Fruit fly (Drosophila melanogaster) whole organism, larva: Measurements from ENCODE around the gene ppk28.

ENCODE experiments used
- noc ChIP-seq: fragments of 200-800 bp; sonication (Bioruptor generic); optimal IDR thresholded peaks from 3 replicates; lab custom pipeline; 2019; ENCODE audit warnings: missing biosample characterization, mild to moderate bottlenecking, missing genetic modification characterization, moderate library complexity

Gene ppk28

DNA sequence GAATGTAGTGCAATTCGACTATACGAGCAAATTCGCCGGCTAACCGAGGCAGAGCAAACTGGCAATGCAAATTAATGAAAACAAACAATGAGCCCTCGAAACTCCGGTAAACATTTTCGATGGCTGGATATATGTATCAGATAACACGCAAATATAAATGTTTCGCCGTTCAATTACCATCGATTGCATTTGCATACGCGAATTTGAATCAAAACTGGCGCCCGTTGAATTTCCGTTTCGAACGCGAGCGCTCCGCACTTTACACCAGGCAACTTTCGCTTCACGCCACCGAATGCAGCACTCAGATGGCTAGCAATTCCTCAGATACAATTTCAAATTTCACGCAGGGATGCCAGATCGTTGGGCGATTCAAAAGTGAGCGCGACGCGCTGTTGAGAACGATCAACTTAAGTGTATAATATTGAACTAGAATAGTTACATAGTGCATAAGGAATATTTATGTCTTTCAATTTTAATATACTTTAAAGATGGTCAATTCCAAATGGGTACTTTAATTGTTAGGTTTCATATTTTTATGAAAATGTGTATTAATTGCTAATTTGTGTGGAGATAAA is 22.6 kb upstream of the ppk28 start, which contains the start of gene if:
TSS of gene if (minus strand) at position 294 of the 575 bp plus-strand sequence.
- no peak for TF ChIP-seq noc

DNA sequence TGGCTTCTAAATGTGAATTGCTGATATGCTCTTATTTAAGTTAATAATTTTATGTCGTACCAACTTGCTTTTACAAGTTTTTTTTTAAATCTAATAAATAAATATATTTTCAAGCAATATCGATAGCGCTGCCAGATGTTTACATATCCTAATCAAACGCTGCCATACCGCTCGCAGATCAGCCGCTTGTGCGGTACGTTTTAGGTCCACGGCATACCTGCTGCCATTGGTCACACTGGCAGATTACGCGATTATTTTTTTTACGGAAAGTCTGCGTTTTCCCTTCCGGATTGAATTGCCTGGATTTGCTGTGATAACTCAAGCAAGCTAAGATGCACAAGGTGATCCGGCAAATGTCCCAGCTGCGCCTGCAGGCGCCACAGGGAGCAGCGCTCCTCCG is 22.1 kb upstream of the ppk28 start, which contains the start of gene mRpL22:
TSS of gene mRpL22 (plus strand) at position 191 of the 400 bp plus-strand sequence.
- no peak for TF ChIP-seq noc

DNA sequence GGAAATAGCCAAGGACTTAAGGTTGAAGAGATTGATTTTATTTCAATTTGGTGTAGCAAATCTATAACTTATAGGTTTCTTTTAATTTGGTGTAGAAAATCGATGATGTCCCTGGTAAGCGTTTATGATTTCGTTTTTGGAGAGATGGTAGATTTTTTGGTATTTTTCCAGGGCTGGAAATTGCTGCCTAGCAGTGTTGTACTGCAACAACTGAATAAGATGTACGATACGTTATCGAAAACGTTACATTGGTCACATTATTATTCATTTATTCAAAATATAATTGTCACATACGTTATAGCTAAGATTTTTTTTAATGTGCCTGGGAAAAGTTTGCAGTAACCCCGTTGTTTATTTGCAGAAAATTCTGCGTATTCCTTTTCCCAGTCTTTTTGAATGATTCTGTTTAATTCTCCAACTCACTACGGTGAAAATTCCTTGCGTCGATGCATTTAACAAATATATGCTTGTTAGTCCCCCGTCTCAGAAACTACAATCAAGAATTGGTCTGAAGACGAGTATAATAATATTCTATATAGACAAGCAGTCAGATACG is 18.9 kb upstream of the ppk28 start, which contains the start of the genes CG9609 and Sap30:
TSS of gene CG9609 (minus strand) at position 149 of the 556 bp plus-strand sequence.
TSS of gene Sap30 (plus strand) at position 424 of the 556 bp plus-strand sequence.
- no peak for TF ChIP-seq noc

DNA sequence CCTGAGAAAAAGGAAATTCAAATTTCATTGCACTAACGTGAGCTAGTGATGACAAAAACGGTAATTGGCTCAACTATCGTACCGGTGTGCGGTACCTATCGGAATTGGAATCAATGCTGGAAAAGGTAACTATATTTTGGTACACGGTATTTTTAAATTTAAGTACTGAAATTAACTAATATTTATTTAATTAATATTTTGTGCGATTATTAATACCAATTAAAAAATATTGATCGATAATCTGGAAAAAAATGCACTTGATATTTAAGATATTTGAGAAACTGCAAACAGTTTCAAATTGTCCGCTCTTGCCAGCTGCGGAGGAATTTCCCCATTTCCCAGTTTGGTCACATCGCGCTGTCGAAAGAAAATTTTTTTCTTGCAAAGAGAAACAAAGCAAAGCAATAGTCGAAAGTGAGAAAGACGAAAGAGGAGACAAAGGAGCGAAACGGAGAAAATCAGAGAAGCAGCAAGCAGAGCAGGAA is 18.4 kb upstream of the ppk28 start:
- TF ChIP-seq noc, result peak; percentile 9

DNA sequence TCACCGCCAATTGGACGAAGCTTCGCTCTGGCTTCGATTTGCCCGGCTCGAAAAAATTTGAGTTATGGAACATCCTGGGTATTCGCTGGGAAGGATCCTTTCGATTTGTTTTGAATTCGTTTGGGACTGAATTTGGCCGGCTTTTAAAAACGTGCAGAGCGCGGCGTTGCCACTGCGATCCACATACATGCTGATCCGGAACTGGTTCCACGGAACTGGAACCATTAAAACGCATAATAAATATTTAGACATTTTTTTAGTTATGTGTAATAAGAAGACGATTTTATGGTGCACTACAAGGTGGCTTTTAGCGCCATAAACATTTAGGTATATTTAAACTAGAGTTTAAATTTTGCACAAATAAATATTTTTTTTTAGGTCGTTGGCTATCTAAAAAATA is 14.8 kb upstream of the ppk28 start, which contains the start of gene Rrp45:
TSS of gene Rrp45 (minus strand) at position 209 of the 400 bp plus-strand sequence.
- no peak for TF ChIP-seq noc

DNA sequence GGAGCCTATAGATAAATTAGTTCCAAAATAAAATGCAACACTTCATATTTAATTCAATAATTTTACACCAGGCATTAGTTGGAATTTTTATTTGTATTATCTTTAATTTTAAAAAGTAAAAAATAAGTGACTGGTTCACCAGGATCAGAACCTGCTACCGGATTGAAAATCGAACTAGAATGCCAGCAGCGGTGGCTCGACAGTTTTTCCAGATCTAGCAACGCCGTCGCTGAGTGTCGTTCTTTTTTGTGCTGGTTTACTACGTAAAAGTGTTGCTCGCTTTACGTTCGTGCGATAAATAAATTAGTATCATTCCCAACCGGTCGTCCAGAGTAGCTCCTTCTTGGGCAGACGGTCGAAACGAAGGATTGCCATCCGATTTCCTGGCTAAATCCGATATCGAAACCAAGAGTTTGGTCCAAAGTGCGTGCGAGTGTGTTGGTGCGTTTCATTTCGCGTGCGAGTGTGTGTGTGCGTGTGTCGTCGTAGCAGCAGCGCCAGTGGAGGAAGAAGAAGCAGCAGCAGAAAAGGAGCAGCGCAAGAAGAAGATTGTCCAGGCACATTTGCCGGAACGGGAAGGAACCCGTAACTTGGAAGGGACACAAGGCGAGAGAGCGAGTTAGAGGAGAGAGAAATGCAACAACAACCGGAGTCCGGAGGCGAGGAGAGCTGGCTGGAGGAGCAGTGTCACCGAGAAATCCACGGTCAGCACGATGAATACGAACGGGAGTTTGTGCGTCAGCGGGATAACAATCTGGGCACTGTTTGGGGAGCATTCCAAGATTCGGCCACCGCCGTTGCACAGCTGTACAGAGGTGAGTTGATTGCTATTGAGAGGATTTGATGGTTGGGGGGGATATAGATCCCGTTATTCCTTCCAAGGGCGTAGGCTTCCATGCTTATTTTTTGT is 13.7 kb upstream of the ppk28 start, which contains the start of gene CG4768:
TSS of gene CG4768 (plus strand) at position 200 of the 910 bp plus-strand sequence.
- TF ChIP-seq noc, result no peak

DNA sequence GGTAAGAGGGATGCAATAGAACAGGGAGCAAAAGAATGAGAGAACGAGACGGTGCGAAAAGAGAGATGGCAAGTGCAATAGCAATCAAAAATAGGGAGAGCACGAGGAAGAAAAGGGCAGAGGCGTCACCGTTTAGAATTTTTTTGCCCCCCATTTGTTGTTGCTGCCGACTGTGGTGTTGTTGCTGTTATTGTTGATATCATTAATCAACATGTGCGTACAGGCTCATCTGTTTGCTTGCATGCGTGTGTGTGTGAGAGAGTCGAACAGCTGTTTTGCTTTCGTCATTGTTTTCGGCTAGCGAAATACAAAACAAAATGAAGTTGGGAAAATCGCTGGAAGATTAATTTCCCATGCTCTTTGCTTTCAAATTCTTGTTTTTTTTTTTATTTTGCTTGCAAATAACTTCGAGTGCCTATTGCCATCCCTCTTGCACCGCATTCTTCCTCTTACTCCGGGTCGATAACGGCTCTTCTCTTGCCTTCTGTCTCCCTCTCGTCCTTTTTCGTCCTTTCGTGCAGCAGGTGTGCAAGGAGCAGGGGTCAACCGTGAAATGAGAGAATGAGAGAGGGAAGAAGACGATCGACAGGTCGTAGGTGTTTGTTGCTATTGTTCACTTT is 12.6 kb upstream of the ppk28 start:
- no peak for TF ChIP-seq noc

DNA sequence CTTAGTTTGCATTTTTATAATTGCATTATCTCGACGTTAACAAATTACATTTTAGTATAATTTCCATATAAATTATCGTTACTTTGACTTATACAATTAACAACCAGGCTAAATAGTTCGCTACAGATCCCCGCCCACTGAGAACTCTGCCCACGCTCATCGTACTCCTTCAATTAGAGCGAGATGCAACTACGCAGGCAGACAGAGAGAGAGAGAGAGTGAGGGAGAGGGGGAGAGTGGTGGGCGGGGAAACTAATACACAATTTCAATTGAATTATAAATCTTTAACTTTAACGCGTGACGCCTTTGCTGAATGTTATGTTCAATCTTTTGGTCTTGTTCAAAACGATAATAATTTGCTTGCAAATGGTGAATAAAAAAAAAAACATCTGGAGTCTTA is 7.7 kb upstream of the ppk28 start:
- no peak for TF ChIP-seq noc

DNA sequence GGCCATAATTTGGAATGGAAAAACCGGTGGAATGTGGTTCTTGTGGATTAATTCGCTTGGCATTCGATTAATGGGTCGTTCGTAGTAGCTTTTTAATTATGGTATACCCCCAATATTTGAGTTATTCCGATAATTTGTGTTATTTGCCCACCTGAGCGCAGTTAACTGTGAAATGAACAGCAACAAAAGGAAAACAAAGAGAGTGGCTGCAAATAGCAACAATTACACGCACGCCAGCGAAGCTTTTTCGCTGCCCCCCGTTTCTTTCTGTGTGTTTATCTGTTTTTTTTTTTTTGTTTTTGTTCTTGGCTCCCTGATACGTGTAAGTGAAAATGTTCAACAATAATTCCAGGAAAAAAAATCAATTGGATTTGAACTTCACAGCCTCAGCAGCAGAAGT is 6.0 kb upstream of the ppk28 start:
- TF ChIP-seq noc, result no peak

DNA sequence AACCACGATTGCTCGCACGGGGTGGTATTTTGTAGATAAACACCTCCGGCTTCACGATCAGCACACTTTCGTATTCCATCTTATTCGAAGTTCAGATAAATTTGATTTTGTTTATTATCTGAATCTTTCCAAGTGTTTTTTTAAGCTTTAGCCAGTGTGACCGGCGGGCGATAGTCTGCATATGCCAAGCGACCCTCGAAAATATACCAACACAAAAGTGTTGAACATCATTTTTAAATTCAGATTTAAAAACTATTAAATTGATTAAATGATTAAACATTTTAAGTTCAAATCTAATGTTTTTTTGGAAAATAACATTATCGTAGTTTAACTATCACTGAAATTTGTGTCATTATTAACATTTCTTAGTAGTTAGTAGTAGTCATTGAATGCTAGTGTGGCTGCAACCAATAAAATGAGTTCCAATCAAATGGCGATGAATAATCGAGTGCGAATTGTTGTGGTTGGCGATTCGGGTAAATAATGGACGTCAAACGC is 5.3 kb upstream of the ppk28 start, which contains the start of the genes CG9132 and CG4789:
TSS of gene CG9132 (minus strand) at position 181 of the 498 bp plus-strand sequence.
TSS of gene CG4789 (plus strand) at position 401 of the 498 bp plus-strand sequence.
- TF ChIP-seq noc, result no peak

DNA sequence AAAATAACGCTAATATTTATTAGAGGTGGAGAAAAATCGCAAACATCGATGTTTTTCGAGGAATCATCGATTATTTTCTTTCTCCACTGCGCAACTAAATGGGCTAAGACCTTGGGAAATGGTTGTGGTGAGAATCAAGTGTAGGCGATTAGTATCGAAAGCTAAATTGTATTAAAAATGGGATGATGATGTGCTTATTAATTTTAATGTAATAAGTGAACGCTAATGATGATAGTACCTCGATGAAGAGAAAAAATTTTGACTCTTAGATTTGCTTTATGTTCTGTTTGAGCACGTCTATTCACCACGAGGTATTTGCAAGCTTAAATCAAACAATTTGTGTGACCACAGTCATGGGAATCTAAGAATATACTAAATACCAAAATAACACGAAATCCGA is 2.6 kb upstream of the ppk28 start, which contains the start of the genes Rai1 and CG13005:
TSS of gene Rai1 (minus strand) at position 46 of the 400 bp plus-strand sequence.
TSS of gene CG13005 (plus strand) at position 352 of the 400 bp plus-strand sequence.
- no peak for TF ChIP-seq noc

DNA sequence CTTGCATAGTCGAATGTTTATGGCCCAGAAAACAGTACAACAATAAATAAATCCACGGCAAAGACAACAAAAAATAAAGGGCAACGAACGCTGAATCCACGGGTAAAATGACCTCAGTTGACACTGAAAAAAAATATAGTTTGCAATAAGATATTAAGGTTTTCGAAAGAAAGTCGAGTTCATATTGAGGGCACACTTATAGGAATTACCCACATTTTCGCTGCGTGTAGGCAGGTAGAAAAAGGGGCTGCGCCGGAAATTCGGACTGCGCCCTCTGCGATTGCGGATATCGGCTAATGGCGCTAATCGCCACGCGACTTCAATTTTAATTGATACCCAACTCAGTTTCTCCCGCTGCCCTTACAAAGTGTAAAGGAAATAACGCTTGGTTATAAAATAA is 2.8 kb downstream of the ppk28 start:
- TF ChIP-seq noc, result no peak

DNA sequence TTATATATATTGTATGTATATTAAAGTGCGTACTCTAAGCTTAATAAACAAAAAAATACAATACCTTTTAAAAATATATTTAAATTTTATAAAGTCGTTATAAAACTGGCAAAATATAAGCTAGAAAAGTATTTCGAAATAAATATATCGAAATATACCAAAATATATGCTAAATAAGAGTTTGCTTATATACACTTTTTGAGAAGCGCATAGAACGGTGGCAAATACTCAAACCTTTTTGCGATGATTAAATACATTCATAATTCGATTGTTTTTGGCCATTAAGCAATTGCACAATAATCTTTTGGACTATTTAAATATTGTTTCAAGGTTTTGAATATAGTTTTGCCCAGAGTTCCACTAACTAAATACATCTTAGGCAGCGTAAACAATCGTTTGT is 3.2 kb downstream of the ppk28 start:
- TF ChIP-seq noc, result no peak

DNA sequence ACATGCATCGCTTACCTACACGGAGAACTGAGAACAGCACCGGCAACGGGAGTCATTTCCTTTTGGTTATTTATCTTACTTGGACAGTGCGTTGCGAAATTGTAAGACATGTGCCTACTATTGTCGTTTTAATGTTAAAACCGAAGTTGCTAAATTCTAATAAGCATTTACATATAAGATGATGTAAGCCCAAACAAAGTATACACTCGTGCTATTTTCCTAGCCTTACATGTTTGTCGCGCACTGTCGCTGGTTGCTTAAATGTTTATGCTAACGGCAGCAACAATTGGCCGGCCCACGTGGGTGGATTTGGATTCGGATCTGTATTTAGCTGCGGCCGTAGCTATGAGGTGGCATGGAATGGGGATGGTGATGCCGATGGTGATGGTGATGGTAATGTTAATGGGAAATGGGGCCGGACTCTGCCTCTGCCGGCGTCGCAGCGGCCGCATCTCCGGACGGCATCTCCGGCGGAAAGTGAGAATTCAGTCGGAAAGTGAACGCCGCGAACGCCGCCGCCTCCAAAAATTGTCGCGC is 5.4 kb downstream of the ppk28 start, which contains the start of gene CG4829:
TSS of gene CG4829 (plus strand) at position 487 of the 537 bp plus-strand sequence.
- peak; percentile 67 for TF ChIP-seq noc

DNA sequence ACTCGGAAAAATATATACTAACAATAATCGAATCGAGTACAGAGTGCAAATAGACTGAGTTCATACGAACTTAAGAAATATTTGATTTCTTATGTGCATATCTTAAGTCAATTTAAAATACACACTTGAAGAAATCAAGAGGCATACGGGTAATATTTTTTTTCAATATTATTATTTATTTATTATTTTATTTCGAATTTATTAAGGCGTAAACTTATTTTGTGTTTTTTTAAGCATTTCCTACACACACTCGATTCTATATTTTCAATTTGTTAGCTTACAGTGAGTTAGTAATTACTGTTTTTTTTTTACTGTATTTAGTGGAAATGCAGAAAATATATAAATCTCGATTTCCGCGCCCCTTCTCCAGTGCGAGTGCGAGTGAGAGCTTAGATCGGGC is 7.4 kb downstream of the ppk28 start:
- TF ChIP-seq noc, result no peak

DNA sequence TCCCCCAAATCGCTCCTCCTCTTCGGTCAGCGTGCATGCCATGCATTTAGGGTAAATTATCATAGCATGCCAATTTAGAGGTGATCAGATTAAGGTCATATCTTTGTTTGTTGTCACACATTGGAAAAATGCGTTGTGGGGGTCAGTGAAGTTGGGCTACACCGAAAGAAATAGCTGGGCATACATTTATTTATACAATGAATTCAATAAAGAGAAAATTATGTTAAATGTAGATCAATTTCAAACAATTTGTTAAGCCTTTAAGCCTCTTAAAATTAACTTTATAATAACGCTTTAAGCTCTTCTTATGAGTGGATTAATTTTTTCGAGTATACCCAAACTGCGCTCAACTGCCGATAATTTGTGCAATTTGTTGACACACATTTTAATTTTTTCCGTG is 8.5 kb downstream of the ppk28 start:
- no peak for TF ChIP-seq noc
